Worm (Caenorhabditis elegans) whole organism, L4/young adult: Measurements from ENCODE around the gene srj-24.

Experiments used
- W03F9.2 ChIP-seq: fragments of 150-350 bp; optimal IDR thresholded peaks from 2 replicates; lab custom pipeline; 2014; ENCODE audit warnings: missing biosample characterization, missing genetic modification characterization
- dao-5 ChIP-seq: sonication (generic microtip); optimal IDR thresholded peaks from 2 replicates; lab custom pipeline; 2016; ENCODE audit warnings: missing genotype, missing genetic modification characterization, moderate library complexity, missing compliant biosample characterization
- him-1 ChIP-seq: sonication (generic microtip); optimal IDR thresholded peaks from 2 replicates; lab custom pipeline; 2016; ENCODE audit warnings: missing genotype, missing genetic modification reagents, missing genetic modification characterization, missing compliant biosample characterization

srj-24 gene

ce11 chrV:738770-739169, at the start of gene srj-24:
srj-24 (minus strand) TSS chrV:738870.
- TF ChIP-seq W03F9.2 (no peak), dao-5 (tag; lab: Kevin White, UChicago) (no peak), him-1 (tag; lab: Kevin White, UChicago) (no peak)

ce11 chrV:782432-782831, 43.8 kb upstream of the srj-24 start, which contains the start of gene srab-16:
srab-16 (plus strand) TSS chrV:782732.
- TF ChIP-seq dao-5 (tag; lab: Kevin White, UChicago) (no peak), W03F9.2 (no peak), him-1 (tag; lab: Kevin White, UChicago) (no peak)

ce11 chrV:779999-780398, 41.3 kb upstream of the srj-24 start, which contains the start of gene srbc-60:
srbc-60 (plus strand) TSS chrV:780299.
- TF ChIP-seq dao-5 (tag; lab: Kevin White, UChicago), result no peak
- TF ChIP-seq him-1 (tag; lab: Kevin White, UChicago), result no peak
- no peak for TF ChIP-seq W03F9.2

ce11 chrV:778339-778738, 39.7 kb upstream of the srj-24 start, which contains the start of gene srbc-59:
srbc-59 (plus strand) TSS chrV:778639.
- no peak for TF ChIP-seq dao-5 (tag; lab: Kevin White, UChicago)

ce11 chrV:777285-777684, 38.6 kb upstream of the srj-24 start, which contains the start of gene R09E12.9:
R09E12.9 (plus strand) TSS chrV:777600.
- TF ChIP-seq him-1 (tag; lab: Kevin White, UChicago) (no peak), dao-5 (tag; lab: Kevin White, UChicago) (no peak), W03F9.2 (no peak)

- TF ChIP-seq dao-5 (tag; lab: Kevin White, UChicago), result no peak
- no peak for TF ChIP-seq W03F9.2
- TF ChIP-seq him-1 (tag; lab: Kevin White, UChicago), result no peak
Measured at ce11 chrV:774875-775359, 36.2 kb upstream of the srj-24 start, which contains the start of gene srbc-58. srbc-58 (plus strand) TSS chrV:774995.

- no peak for TF ChIP-seq him-1 (tag; lab: Kevin White, UChicago)
- no peak for TF ChIP-seq W03F9.2
- no peak for TF ChIP-seq dao-5 (tag; lab: Kevin White, UChicago)
Measured at ce11 chrV:774341-774740, 35.7 kb upstream of the srj-24 start.

- no peak for TF ChIP-seq him-1 (tag; lab: Kevin White, UChicago)
- peak; percentile 79 for TF ChIP-seq W03F9.2
- no peak for TF ChIP-seq dao-5 (tag; lab: Kevin White, UChicago)
Measured at ce11 chrV:773256-773655, 34.6 kb upstream of the srj-24 start, which contains the start of gene sti-1. sti-1 (plus strand) TSS chrV:773518.

- TF ChIP-seq W03F9.2 (no peak), dao-5 (tag; lab: Kevin White, UChicago) (no peak), him-1 (tag; lab: Kevin White, UChicago) (no peak)
Measured at ce11 chrV:772210-772609, 33.5 kb upstream of the srj-24 start.

ce11 chrV:764732-765131, 26.1 kb upstream of the srj-24 start, which contains the start of gene str-238:
str-238 (plus strand) TSS chrV:765032.
- TF ChIP-seq him-1 (tag; lab: Kevin White, UChicago) (no peak), dao-5 (tag; lab: Kevin White, UChicago) (no peak), W03F9.2 (no peak)

- no peak for TF ChIP-seq W03F9.2
- TF ChIP-seq him-1 (tag; lab: Kevin White, UChicago), result no peak
- no peak for TF ChIP-seq dao-5 (tag; lab: Kevin White, UChicago)
Measured at ce11 chrV:762340-762739, 23.7 kb upstream of the srj-24 start, which contains the start of gene srp-2. srp-2 (plus strand) TSS chrV:762640.

ce11 chrV:761882-762281, 23.2 kb upstream of the srj-24 start, which contains the start of gene C05E4.12:
C05E4.12 (minus strand) TSS chrV:761982.
- TF ChIP-seq him-1 (tag; lab: Kevin White, UChicago), result no peak
- TF ChIP-seq W03F9.2, result no peak
- no peak for TF ChIP-seq dao-5 (tag; lab: Kevin White, UChicago)

- TF ChIP-seq W03F9.2, result no peak
- no peak for TF ChIP-seq him-1 (tag; lab: Kevin White, UChicago)
- no peak for TF ChIP-seq dao-5 (tag; lab: Kevin White, UChicago)
Measured at ce11 chrV:761235-761634, 22.6 kb upstream of the srj-24 start, which contains the start of gene C05E4.15. C05E4.15 (minus strand) TSS chrV:761335.

- TF ChIP-seq dao-5 (tag; lab: Kevin White, UChicago), result no peak
- no peak for TF ChIP-seq him-1 (tag; lab: Kevin White, UChicago)
- TF ChIP-seq W03F9.2, result no peak
Measured at ce11 chrV:756169-756568, 17.5 kb upstream of the srj-24 start, which contains the start of gene str-20. str-20 (plus strand) TSS chrV:756469.
